Worm (Caenorhabditis elegans) whole organism, early embryonic: ENCODE measurements around the gene Y45F3A.1.

Experiments used
- B0310.2 ChIP-seq: sonication (generic microtip); optimal IDR thresholded peaks from 2 replicates; lab custom pipeline; 2016; ENCODE audit warnings: mild to moderate bottlenecking, missing genetic modification characterization, missing compliant biosample characterization
- F13C5.2 ChIP-seq: sonication (generic microtip); optimal IDR thresholded peaks from 2 replicates; lab custom pipeline; 2017; ENCODE audit warnings: mild to moderate bottlenecking, missing genetic modification characterization, inconsistent platforms, missing compliant biosample characterization
- aly-1 ChIP-seq: sonication (generic microtip); optimal IDR thresholded peaks from 2 replicates; lab custom pipeline; 2016; ENCODE audit warnings: missing genetic modification characterization, missing compliant biosample characterization
- ama-1 ChIP-seq: fragments of 150-350 bp; optimal IDR thresholded peaks from 2 replicates; lab custom pipeline; 2014
- ceh-36 ChIP-seq: sonication (generic microtip); optimal IDR thresholded peaks from 2 replicates; lab custom pipeline; 2016; ENCODE audit warnings: missing genetic modification characterization, inconsistent platforms, missing compliant biosample characterization
- ets-7 ChIP-seq: sonication (generic microtip); optimal IDR thresholded peaks from 2 replicates; lab custom pipeline; 2016; ENCODE audit warnings: missing genotype, missing genetic modification characterization, missing compliant biosample characterization
- flt-1 ChIP-seq: fragments of 200-800 bp; sonication (Bioruptor generic); IDR thresholded peaks from 2 replicates; pipeline ENCODE4 v1.3.6; 2022; ENCODE audit warnings: missing genetic modification characterization, missing compliant biosample characterization
- hmbx-1 ChIP-seq: sonication (generic microtip); optimal IDR thresholded peaks from 2 replicates; lab custom pipeline; 2016; ENCODE audit warnings: mild to moderate bottlenecking, missing genetic modification characterization, missing compliant biosample characterization
- hmg-4 ChIP-seq: fragments of 200-800 bp; sonication (Bioruptor generic); optimal IDR thresholded peaks from 2 replicates; lab custom pipeline; 2018; ENCODE audit warnings: mild to moderate bottlenecking, missing genetic modification characterization, missing compliant biosample characterization
- hnd-1 ChIP-seq: sonication (generic microtip); optimal IDR thresholded peaks from 2 replicates; lab custom pipeline; 2016; ENCODE audit warnings: missing genetic modification characterization, missing compliant biosample characterization
- pes-1 ChIP-seq: fragments of 200-800 bp; sonication (Bioruptor generic); IDR thresholded peaks from 2 replicates; pipeline ENCODE4 v1.3.6; 2022; ENCODE audit warnings: missing genetic modification reagents, missing genetic modification characterization, missing compliant biosample characterization
- scrt-1 ChIP-seq: fragments of 200-800 bp; sonication (Bioruptor generic); IDR thresholded peaks from 2 replicates; pipeline ENCODE4 v1.3.6; 2022; ENCODE audit warnings: missing genetic modification characterization, missing compliant biosample characterization
- tbx-11 ChIP-seq: fragments of 200-800 bp; sonication (Bioruptor generic); IDR thresholded peaks from 2 replicates; pipeline ENCODE4 v1.3.6; 2022; ENCODE audit warnings: missing genetic modification characterization, missing compliant biosample characterization
- tbx-37 ChIP-seq: fragments of 200-800 bp; sonication (Bioruptor generic); conservative IDR thresholded peaks from 2 replicates; pipeline ENCODE4 v1.3.6; 2022; ENCODE audit warnings: missing genetic modification reagents, missing genetic modification characterization, missing compliant biosample characterization
- tra-4 ChIP-seq: sonication (generic microtip); optimal IDR thresholded peaks from 2 replicates; lab custom pipeline; 2017; ENCODE audit warnings: missing genetic modification characterization, missing compliant biosample characterization

Y45F3A.1 gene

DNA sequence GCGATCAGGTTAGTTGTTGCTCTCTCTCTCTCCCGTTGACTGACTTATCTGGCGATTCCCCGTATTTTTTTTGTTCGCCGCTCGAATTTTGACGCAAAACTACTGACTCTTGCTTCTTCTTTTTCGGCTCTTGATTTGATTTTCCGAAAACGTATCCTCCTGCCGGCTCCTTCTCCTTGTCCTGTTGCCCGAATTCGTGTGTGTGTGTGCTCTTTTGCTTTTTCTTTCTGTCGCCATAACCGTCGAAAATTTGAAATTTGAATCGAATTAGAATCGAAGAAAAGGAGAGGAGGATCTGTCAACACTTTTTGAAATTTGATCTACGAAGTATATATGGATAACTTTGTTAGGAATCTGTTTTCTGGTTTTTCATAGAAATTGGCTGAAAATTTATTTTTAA lies 49.1 kb downstream of the Y45F3A.1 start:
- TF ChIP-seq ama-1 (no peak), hmbx-1 (tag; lab: Kevin White, UChicago) (no peak), tbx-37 (GFP tag; lab: Robert Waterston, UW) (no peak), pes-1 (no peak), scrt-1 (GFP tag; lab: Robert Waterston, UW) (no peak), tbx-11 (GFP tag; lab: Robert Waterston, UW) (no peak), aly-1 (no peak), B0310.2 (tag; lab: Kevin White, UChicago) (no peak), flt-1 (GFP tag; lab: Robert Waterston, UW) (no peak), F13C5.2 (tag; lab: Kevin White, UChicago) (no peak), hnd-1 (tag; lab: Kevin White, UChicago) (no peak), ets-7 (no peak), ceh-36 (tag; lab: Kevin White, UChicago) (no peak), tra-4 (tag; lab: Kevin White, UChicago) (no peak), hmg-4 (GFP tag; lab: Kevin White, UChicago) (no peak)
